Worm (Caenorhabditis elegans) whole organism, mixed stage, embryonic: ENCODE measurements around the gene C15B12.1.

ENCODE experiments used
- M03D4.4 ChIP-seq: sonication (generic microtip); optimal IDR thresholded peaks from 2 replicates; lab custom pipeline; 2017; ENCODE audit warnings: mild to moderate bottlenecking, missing genetic modification characterization, missing compliant biosample characterization
- bed-3 ChIP-seq: fragments of 200-800 bp; sonication (Bioruptor generic); optimal IDR thresholded peaks from 3 replicates; lab custom pipeline; 2018; ENCODE audit warnings: mild to moderate bottlenecking, missing genetic modification characterization, moderate library complexity, missing compliant biosample characterization
- blmp-1 ChIP-seq: fragments of 150-350 bp; optimal IDR thresholded peaks from 2 replicates; lab custom pipeline; 2014; ENCODE audit warnings: missing biosample characterization, missing genetic modification characterization
- ceh-39 ChIP-seq: fragments of 150-350 bp; optimal IDR thresholded peaks from 2 replicates; lab custom pipeline; 2014; ENCODE audit warnings: missing biosample characterization, missing genetic modification characterization
- ceh-43 ChIP-seq: fragments of 200-800 bp; sonication (Bioruptor generic); optimal IDR thresholded peaks from 2 replicates; lab custom pipeline; 2018; ENCODE audit warnings: mild to moderate bottlenecking, missing genetic modification characterization, moderate library complexity, missing compliant biosample characterization
- ceh-83 ChIP-seq: fragments of 200-800 bp; sonication (Bioruptor generic); optimal IDR thresholded peaks from 2 replicates; lab custom pipeline; 2018; ENCODE audit warnings: mild to moderate bottlenecking, missing genetic modification characterization, missing compliant biosample characterization
- ces-1 ChIP-seq: fragments of 150-350 bp; optimal IDR thresholded peaks from 2 replicates; lab custom pipeline; 2014; ENCODE audit warnings: missing biosample characterization, missing genetic modification reagents, missing genetic modification characterization
- drap-1 ChIP-seq: fragments of 200-800 bp; sonication (Bioruptor generic); optimal IDR thresholded peaks from 3 replicates; lab custom pipeline; 2018; ENCODE audit warnings: mild to moderate bottlenecking, missing genetic modification characterization, missing compliant biosample characterization
- elt-1 ChIP-seq: sonication (generic microtip); optimal IDR thresholded peaks from 2 replicates; lab custom pipeline; 2017; ENCODE audit warnings: missing genetic modification characterization, mild to moderate bottlenecking, missing compliant biosample characterization, antibody characterized with exemption, moderate library complexity, borderline replicate concordance; ENCODE audit not compliant: insufficient read depth
- elt-3 ChIP-seq: fragments of 150-350 bp; optimal IDR thresholded peaks from 2 replicates; lab custom pipeline; 2014; ENCODE audit warnings: missing biosample characterization, missing genetic modification characterization
- flh-1 ChIP-seq: fragments of 200-800 bp; sonication (Bioruptor generic); optimal IDR thresholded peaks from 2 replicates; lab custom pipeline; 2018; ENCODE audit warnings: mild to moderate bottlenecking, missing genetic modification characterization, moderate library complexity, missing compliant biosample characterization
- ham-2 ChIP-seq: fragments of 200-800 bp; sonication (Bioruptor generic); optimal IDR thresholded peaks from 2 replicates; lab custom pipeline; 2018; ENCODE audit warnings: mild to moderate bottlenecking, missing genetic modification characterization, missing compliant biosample characterization
- hlh-1 ChIP-seq: fragments of 150-350 bp; optimal IDR thresholded peaks from 2 replicates; lab custom pipeline; 2014; ENCODE audit warnings: missing biosample characterization, missing genetic modification reagents, missing genetic modification characterization
- lin-13 ChIP-seq: fragments of 150-350 bp; optimal IDR thresholded peaks from 2 replicates; lab custom pipeline; 2014; ENCODE audit warnings: missing biosample characterization, missing genetic modification characterization
- lin-32 ChIP-seq: fragments of 200-800 bp; sonication (Bioruptor generic); optimal IDR thresholded peaks from 2 replicates; lab custom pipeline; 2018; ENCODE audit warnings: mild to moderate bottlenecking, missing genetic modification characterization, missing compliant biosample characterization
- lsy-2 ChIP-seq: fragments of 150-350 bp; optimal IDR thresholded peaks from 2 replicates; lab custom pipeline; 2014; ENCODE audit warnings: missing biosample characterization, missing genetic modification characterization
- mab-5 ChIP-seq: fragments of 150-350 bp; optimal IDR thresholded peaks from 2 replicates; lab custom pipeline; 2014; ENCODE audit warnings: missing biosample characterization, missing genetic modification characterization
- mep-1 ChIP-seq: fragments of 150-350 bp; optimal IDR thresholded peaks from 2 replicates; lab custom pipeline; 2017; ENCODE audit warnings: missing biosample characterization, missing genetic modification reagents, missing genetic modification characterization, inconsistent platforms
- mls-2 ChIP-seq: sonication (generic microtip); optimal IDR thresholded peaks from 2 replicates; lab custom pipeline; 2016; ENCODE audit warnings: mild to moderate bottlenecking, missing genetic modification characterization, moderate library complexity, missing compliant biosample characterization
- nhr-12 ChIP-seq: fragments of 150-350 bp; optimal IDR thresholded peaks from 2 replicates; lab custom pipeline; 2014; ENCODE audit warnings: missing biosample characterization, missing genetic modification characterization
- nhr-2 ChIP-seq: fragments of 150-350 bp; optimal IDR thresholded peaks from 2 replicates; lab custom pipeline; 2014; ENCODE audit warnings: missing biosample characterization, missing genetic modification characterization
- nhr-237 ChIP-seq: fragments of 150-350 bp; optimal IDR thresholded peaks from 2 replicates; lab custom pipeline; 2014; ENCODE audit warnings: missing biosample characterization, missing genetic modification characterization
- nhr-28 ChIP-seq: fragments of 150-350 bp; optimal IDR thresholded peaks from 2 replicates; lab custom pipeline; 2014; ENCODE audit warnings: missing biosample characterization, missing genetic modification characterization
- nhr-76 ChIP-seq: sonication (generic microtip); optimal IDR thresholded peaks from 2 replicates; lab custom pipeline; 2017; ENCODE audit warnings: missing biosample characterization, missing genetic modification characterization
- pha-4 ChIP-seq: fragments of 150-350 bp; optimal IDR thresholded peaks from 2 replicates; lab custom pipeline; 2018; ENCODE audit warnings: missing biosample characterization, missing genetic modification reagents, missing genetic modification characterization
- sem-2 ChIP-seq: fragments of 200-800 bp; sonication (Bioruptor generic); optimal IDR thresholded peaks from 2 replicates; lab custom pipeline; 2018; ENCODE audit warnings: mild to moderate bottlenecking, missing genetic modification characterization, missing compliant biosample characterization
- snpc-4 ChIP-seq: fragments of 150-350 bp; optimal IDR thresholded peaks from 2 replicates; lab custom pipeline; 2014; ENCODE audit warnings: missing biosample characterization, missing genetic modification characterization
- tbx-8 ChIP-seq: fragments of 200-800 bp; sonication (Bioruptor generic); optimal IDR thresholded peaks from 2 replicates; lab custom pipeline; 2018; ENCODE audit warnings: mild to moderate bottlenecking, missing genetic modification characterization, moderate library complexity, missing compliant biosample characterization
- unc-120 ChIP-seq: sonication (generic microtip); optimal IDR thresholded peaks from 2 replicates; lab custom pipeline; 2017; ENCODE audit warnings: missing genetic modification characterization, missing compliant biosample characterization; ENCODE audit not compliant: poor library complexity, severe bottlenecking
- unc-62 ChIP-seq: fragments of 150-350 bp; optimal IDR thresholded peaks from 2 replicates; lab custom pipeline; 2014; ENCODE audit warnings: missing biosample characterization, missing genetic modification reagents, missing genetic modification characterization
- zip-8 ChIP-seq: fragments of 150-350 bp; optimal IDR thresholded peaks from 2 replicates; lab custom pipeline; 2014; ENCODE audit warnings: missing biosample characterization, missing genetic modification characterization
- ztf-11 ChIP-seq: fragments of 150-350 bp; optimal IDR thresholded peaks from 2 replicates; lab custom pipeline; 2014; ENCODE audit warnings: missing biosample characterization, missing genetic modification characterization

The C15B12.1 gene

DNA sequence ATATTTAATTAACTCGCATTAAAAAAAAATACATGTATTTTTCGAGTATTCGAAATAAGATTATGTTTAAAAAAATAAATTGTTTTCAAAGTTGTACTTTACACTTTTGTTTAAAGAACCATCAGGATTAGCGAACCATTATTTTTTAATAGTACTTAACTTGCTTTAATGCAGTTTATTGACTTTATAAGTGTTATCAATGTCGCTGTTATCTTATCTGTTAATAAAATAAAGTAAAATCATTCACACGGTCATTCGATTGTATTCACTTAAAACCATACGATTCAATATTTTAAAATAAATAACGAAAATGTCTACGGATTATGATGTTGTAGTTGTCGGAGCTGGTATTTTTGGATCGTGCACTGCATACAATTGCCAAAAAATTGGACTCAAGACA is at the start of gene C15B12.1:
TSS of gene C15B12.1 (plus strand) at position 271 of the 400 bp plus-strand sequence.
- TF ChIP-seq mab-5 (tag; lab: Kevin White, UChicago) (no peak), mep-1 (tag; lab: Kevin White, UChicago) (no peak), lin-13 (tag; lab: Kevin White, UChicago) (no peak), nhr-2 (tag; lab: Kevin White, UChicago) (no peak), nhr-28 (tag; lab: Kevin White, UChicago) (no peak), snpc-4 (tag; lab: Kevin White, UChicago) (no peak), blmp-1 (tag; lab: Kevin White, UChicago) (no peak), ceh-39 (tag; lab: Kevin White, UChicago) (no peak), unc-62 (GFP tag; lab: Kevin White, UChicago) (no peak), lsy-2 (no peak), flh-1 (GFP tag; lab: Kevin White, UChicago) (no peak), M03D4.4 (tag; lab: Kevin White, UChicago) (no peak), zip-8 (no peak), ceh-43 (GFP tag; lab: Kevin White, UChicago) (no peak), elt-3 (no peak)

DNA sequence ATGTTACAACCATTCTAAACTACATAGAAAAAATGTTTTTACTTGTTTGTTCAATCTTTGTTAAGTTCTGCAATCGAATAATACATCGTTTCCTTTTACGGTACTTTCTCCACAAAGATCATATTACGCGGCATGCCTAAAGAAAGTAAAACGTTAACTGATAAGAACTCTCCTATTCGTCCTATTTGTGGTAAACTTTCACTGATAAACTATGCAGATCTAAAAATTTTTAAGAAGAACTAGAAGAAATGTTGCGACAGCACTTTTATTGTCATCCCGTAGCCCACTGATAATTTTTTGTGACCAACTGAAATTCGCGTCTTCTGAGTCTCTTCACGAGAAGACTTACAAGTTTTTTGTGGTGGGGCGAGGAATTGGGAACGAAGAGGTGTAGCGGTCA is 49.5 kb upstream of the C15B12.1 start:
- TF ChIP-seq ces-1 (GFP tag; lab: Kevin White, UChicago) (no peak), elt-1 (tag; lab: Kevin White, UChicago) (no peak), elt-3 (no peak), mab-5 (tag; lab: Kevin White, UChicago) (no peak), nhr-12 (tag; lab: Kevin White, UChicago) (no peak), bed-3 (GFP tag; lab: Kevin White, UChicago) (no peak), lsy-2 (no peak), nhr-2 (tag; lab: Kevin White, UChicago) (no peak), flh-1 (GFP tag; lab: Kevin White, UChicago) (no peak), pha-4 (tag; lab: Kevin White, UChicago) (no peak), zip-8 (no peak), unc-120 (tag; lab: Kevin White, UChicago) (no peak), hlh-1 (no peak), mls-2 (tag; lab: Kevin White, UChicago) (no peak)

DNA sequence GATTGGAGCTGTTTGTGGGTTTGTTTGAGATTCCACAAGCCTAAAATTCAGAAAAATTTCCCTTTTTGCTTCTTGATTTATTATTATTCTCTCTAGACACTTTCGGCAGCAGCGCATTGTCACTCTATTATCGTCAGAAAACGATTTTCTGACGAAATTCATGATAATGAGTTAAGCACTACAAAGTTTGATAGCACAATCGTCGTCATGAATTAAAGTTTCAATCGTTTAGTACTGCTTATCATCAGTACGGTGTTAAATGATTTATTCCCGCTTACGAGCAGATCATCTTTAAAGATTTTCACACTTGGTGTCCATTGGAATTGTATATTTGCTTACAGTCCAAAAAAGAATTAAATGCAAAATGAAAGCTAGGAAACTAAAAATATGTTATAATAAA is 47.1 kb upstream of the C15B12.1 start:
- TF ChIP-seq drap-1 (GFP tag; lab: Kevin White, UChicago) (no peak), nhr-76 (no peak), unc-62 (GFP tag; lab: Kevin White, UChicago) (no peak), nhr-2 (tag; lab: Kevin White, UChicago) (no peak), zip-8 (no peak), ham-2 (GFP tag; lab: Kevin White, UChicago) (no peak), elt-1 (tag; lab: Kevin White, UChicago) (no peak), ceh-39 (tag; lab: Kevin White, UChicago) (no peak), lsy-2 (no peak), ces-1 (GFP tag; lab: Kevin White, UChicago) (no peak)

DNA sequence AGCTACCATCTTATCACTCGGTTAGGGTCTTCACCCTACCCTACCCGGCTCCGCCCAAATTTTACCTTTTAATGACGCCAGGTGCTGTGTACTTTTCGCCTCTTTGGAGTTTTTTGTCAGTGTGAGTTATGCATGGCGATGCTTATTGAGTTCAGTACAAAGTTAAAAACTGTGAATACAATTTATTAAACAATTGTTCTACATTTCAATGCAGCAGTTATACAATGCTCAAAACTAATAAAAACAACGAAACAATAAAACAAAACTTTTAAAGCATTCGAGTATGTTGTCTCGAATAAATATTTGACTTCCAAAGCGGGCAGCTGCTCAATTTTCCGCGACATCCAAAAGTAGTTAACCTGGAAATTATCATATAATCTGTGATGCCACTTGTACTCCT is 46.1 kb upstream of the C15B12.1 start, which contains the start of gene ctsa-2:
TSS of gene ctsa-2 (minus strand) at position 101 of the 400 bp plus-strand sequence.
- TF ChIP-seq nhr-237 (tag; lab: Kevin White, UChicago) (no peak), mep-1 (tag; lab: Kevin White, UChicago) (no peak), elt-1 (tag; lab: Kevin White, UChicago) (no peak), hlh-1 (no peak), flh-1 (GFP tag; lab: Kevin White, UChicago) (no peak), lin-32 (GFP tag; lab: Kevin White, UChicago) (no peak), nhr-12 (tag; lab: Kevin White, UChicago) (no peak), blmp-1 (tag; lab: Kevin White, UChicago) (no peak), pha-4 (tag; lab: Kevin White, UChicago) (no peak), bed-3 (GFP tag; lab: Kevin White, UChicago) (no peak), ztf-11 (no peak), unc-120 (tag; lab: Kevin White, UChicago) (no peak), ceh-83 (GFP tag; lab: Kevin White, UChicago) (no peak)
- TF ChIP-seq, all 35 proteins: peak for 0

DNA sequence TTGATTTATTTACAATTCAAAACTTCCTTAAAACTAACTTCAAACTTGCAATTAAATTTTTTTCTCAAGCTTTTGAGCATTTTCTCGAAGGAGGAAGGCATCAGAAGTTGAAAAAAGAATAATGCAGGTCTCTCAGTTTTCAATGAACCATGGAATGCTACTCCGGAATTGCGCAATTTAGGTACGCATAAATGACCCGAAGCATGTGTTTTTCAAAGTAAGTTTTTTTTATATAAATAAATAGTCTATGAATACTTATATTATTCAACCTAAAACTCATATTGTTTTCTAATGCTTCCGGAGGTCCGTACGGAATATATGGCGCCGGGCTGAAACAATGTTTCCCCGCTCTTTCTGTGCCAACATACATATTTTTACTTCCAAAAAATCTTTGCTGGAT is 42.9 kb upstream of the C15B12.1 start, which contains the start of gene K10C2.2:
TSS of gene K10C2.2 (minus strand) at position 101 of the 400 bp plus-strand sequence.
- TF ChIP-seq blmp-1 (tag; lab: Kevin White, UChicago) (no peak), mep-1 (tag; lab: Kevin White, UChicago) (no peak), ham-2 (GFP tag; lab: Kevin White, UChicago) (no peak), tbx-8 (GFP tag; lab: Kevin White, UChicago) (no peak), drap-1 (GFP tag; lab: Kevin White, UChicago) (no peak), zip-8 (no peak), ceh-83 (GFP tag; lab: Kevin White, UChicago) (no peak), nhr-28 (tag; lab: Kevin White, UChicago) (no peak), ces-1 (GFP tag; lab: Kevin White, UChicago) (no peak), bed-3 (GFP tag; lab: Kevin White, UChicago) (no peak), ceh-39 (tag; lab: Kevin White, UChicago) (no peak), unc-120 (tag; lab: Kevin White, UChicago) (no peak), sem-2 (GFP tag; lab: Kevin White, UChicago) (no peak), hlh-1 (no peak), flh-1 (GFP tag; lab: Kevin White, UChicago) (no peak), mab-5 (tag; lab: Kevin White, UChicago) (no peak), elt-1 (tag; lab: Kevin White, UChicago) (no peak), nhr-237 (tag; lab: Kevin White, UChicago) (no peak)
- TF ChIP-seq, all 35 proteins: peak for 0
